Fruit fly (Drosophila melanogaster) S2 (cell line): ENCODE measurements around the gene CG12171.

Experiments used
- CG8478 ChIP-seq: fragments of >200 bp; optimal IDR thresholded peaks from 2 replicates; lab custom pipeline; 2018
- CTCF ChIP-seq, 2 experiments: fragments of >200 bp; optimal IDR thresholded peaks; 2 replicates each; lab custom pipeline; 2018

dm6 chr3R:5620387-5620956, 13.0 kb upstream of the CG12171 start:
- TF ChIP-seq CTCF (optimal IDR thresholded peaks at IDR 0.05; lab: Kevin White, UChicago), result no peak
- no peak for TF ChIP-seq CG8478 (lab: Kevin White, UChicago)
